Worm (Caenorhabditis elegans) whole organism, early embryonic: ENCODE results near the gene C44C11.6.
"Not testable (repeated sequence)": the region's sequence is repeated elsewhere in the genome, so short reads cannot be mapped to it uniquely, and the experiment has no call there.

Experiments used
- F13C5.2 ChIP-seq: sonication (generic microtip); optimal IDR thresholded peaks from 2 replicates; lab custom pipeline; 2017; ENCODE audit warnings: mild to moderate bottlenecking, missing genetic modification characterization, inconsistent platforms, missing compliant biosample characterization
- aly-1 ChIP-seq: sonication (generic microtip); optimal IDR thresholded peaks from 2 replicates; lab custom pipeline; 2016; ENCODE audit warnings: missing genetic modification characterization, missing compliant biosample characterization
- ama-1 ChIP-seq: fragments of 150-350 bp; optimal IDR thresholded peaks from 2 replicates; lab custom pipeline; 2014
- ceh-13 ChIP-seq: fragments of 200-800 bp; sonication (Bioruptor generic); optimal IDR thresholded peaks from 2 replicates; lab custom pipeline; 2018; ENCODE audit warnings: mild to moderate bottlenecking, missing genetic modification characterization, missing compliant biosample characterization
- ceh-36 ChIP-seq: sonication (generic microtip); optimal IDR thresholded peaks from 2 replicates; lab custom pipeline; 2016; ENCODE audit warnings: missing genetic modification characterization, inconsistent platforms, missing compliant biosample characterization
- flt-1 ChIP-seq: fragments of 200-800 bp; sonication (Bioruptor generic); IDR thresholded peaks from 2 replicates; pipeline ENCODE4 v1.3.6; 2022; ENCODE audit warnings: missing genetic modification characterization, missing compliant biosample characterization
- hmbx-1 ChIP-seq: sonication (generic microtip); optimal IDR thresholded peaks from 2 replicates; lab custom pipeline; 2016; ENCODE audit warnings: mild to moderate bottlenecking, missing genetic modification characterization, missing compliant biosample characterization
- hnd-1 ChIP-seq: sonication (generic microtip); optimal IDR thresholded peaks from 2 replicates; lab custom pipeline; 2016; ENCODE audit warnings: missing genetic modification characterization, missing compliant biosample characterization
- pes-1 ChIP-seq: fragments of 200-800 bp; sonication (Bioruptor generic); IDR thresholded peaks from 2 replicates; pipeline ENCODE4 v1.3.6; 2022; ENCODE audit warnings: missing genetic modification reagents, missing genetic modification characterization, missing compliant biosample characterization
- sea-1 ChIP-seq: fragments of 200-800 bp; sonication (Bioruptor generic); conservative IDR thresholded peaks from 2 replicates; pipeline ENCODE4 v1.3.6; 2022; ENCODE audit warnings: missing genetic modification characterization, missing compliant biosample characterization
- tbx-11 ChIP-seq: fragments of 200-800 bp; sonication (Bioruptor generic); IDR thresholded peaks from 2 replicates; pipeline ENCODE4 v1.3.6; 2022; ENCODE audit warnings: missing genetic modification characterization, missing compliant biosample characterization

DNA sequence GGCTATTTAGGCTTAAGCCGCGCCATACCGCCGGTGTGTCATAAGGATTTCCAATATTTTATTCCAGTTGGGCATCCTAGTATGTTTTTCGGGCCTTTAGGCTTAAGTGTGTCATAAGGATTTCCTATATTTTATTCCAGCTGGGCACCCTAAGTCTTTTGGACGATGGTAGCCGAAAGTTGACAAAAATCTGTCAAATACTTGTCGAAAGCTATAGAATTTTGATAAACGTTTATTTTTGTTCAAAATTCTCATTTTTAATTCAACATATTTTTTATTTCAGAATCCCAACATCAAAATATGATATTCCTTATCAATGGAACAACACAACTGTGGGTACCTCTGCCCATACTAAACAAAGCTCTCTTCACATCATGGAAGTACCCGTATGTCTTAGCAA, 26.1 kb upstream of the C44C11.6 start, which contains the start of gene sre-49:
- TF ChIP-seq ama-1 (lab: Kevin White, UChicago); pes-1 (GFP tag; lab: Robert Waterston, UW); hnd-1 (tag; lab: Kevin White, UChicago); F13C5.2; hmbx-1 (tag; lab: Kevin White, UChicago); ceh-13 (GFP tag; lab: Kevin White, UChicago); ceh-36 (tag; lab: Kevin White, UChicago); sea-1; tbx-11 (GFP tag; lab: Robert Waterston, UW); aly-1 (tag; lab: Kevin White, UChicago); flt-1 (GFP tag; lab: Robert Waterston, UW): not testable (repeated sequence)
